Worm (Caenorhabditis elegans): ENCODE data around the gene fis-1.
A peak's percentile ranks its signal among the peaks of the same experiment; 100 is the strongest.

Gene fis-1

DNA sequence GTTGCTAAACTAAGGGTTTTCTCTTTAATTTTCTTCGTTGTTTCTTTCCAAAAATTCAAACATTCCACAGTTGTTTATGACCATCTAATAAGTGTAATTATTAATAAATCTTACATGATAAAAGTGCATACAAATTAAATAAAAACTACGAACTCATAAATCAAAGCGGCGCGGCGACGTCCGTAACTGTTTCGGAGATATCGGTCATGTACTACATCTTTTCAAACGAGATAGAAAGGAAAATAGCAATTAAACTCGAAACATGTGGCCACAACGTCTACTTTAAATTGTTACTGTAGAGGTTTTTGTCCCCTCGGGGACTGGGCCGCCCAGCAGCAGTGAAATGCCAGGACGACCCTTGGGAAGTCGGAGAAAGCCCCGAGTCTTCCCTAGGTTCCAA is 39.1 kb upstream of the fis-1 start (continued):
- TF ChIP-seq dmd-9 (GFP tag; IDR thresholded peaks at IDR 0.05) (no peak), T20F7.1 (GFP tag; optimal IDR thresholded peaks at IDR 0.05) (no peak), zag-1 (tag; optimal IDR thresholded peaks at IDR 0.05) (no peak), hif-1 (tag; optimal IDR thresholded peaks at IDR 0.05) (no peak), F44E2.7 (GFP tag; IDR thresholded peaks at IDR 0.05) (no peak)

DNA sequence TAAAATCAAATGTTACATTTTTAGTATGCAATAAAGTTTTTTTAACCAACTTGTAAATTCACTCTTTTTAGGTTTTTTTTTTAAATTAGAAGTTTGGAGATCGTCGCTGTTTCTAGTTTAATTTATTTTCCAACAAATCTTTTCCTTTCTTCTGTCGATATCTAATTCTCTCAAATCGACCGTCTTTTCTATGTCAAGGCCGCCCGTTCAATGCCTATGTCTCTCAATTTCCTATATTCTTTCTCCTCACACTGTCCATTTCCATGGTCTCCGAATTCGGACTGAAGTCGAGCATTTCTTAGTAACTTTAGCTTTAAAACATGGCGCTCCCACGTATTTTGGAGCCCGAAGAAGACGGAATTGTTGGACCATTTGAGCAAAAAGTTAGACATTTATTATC is 38.3 kb upstream of the fis-1 start, which contains the start of the genes T14B4.5 and T14B4.20:
T14B4.5 (plus strand) TSS at position 226 of the 400 bp plus-strand sequence.
T14B4.20 (plus strand) TSS at position 264 of the 400 bp plus-strand sequence.
- TF ChIP-seq lsy-2 (tag; optimal IDR thresholded peaks at IDR 0.05) (no peak), ceh-28 (tag; optimal IDR thresholded peaks at IDR 0.05) (no peak), nhr-28 (tag; optimal IDR thresholded peaks at IDR 0.05) (no peak), ceh-20 (GFP tag; IDR thresholded peaks at IDR 0.05) (no peak), D1046.2 (GFP tag; IDR thresholded peaks at IDR 0.05) (no peak), mdt-29 (GFP tag; IDR thresholded peaks at IDR 0.05) (no peak), php-3 (GFP tag; IDR thresholded peaks at IDR 0.05) (no peak), Y48G9A.11 (GFP tag; IDR thresholded peaks at IDR 0.05) (no peak), nhr-237 (tag; optimal IDR thresholded peaks at IDR 0.05) (no peak), zfp-3 (GFP tag; conservative IDR thresholded peaks at IDR 0.05) (no peak), dpl-1 (GFP tag; optimal IDR thresholded peaks at IDR 0.05) (no peak), lin-15B (tag; optimal IDR thresholded peaks at IDR 0.05) (no peak), duxl-1 (tag; optimal IDR thresholded peaks at IDR 0.05; ENCODE audit: poor library complexity) (no peak), lin-1 (GFP tag; IDR thresholded peaks at IDR 0.05) (no peak)

DNA sequence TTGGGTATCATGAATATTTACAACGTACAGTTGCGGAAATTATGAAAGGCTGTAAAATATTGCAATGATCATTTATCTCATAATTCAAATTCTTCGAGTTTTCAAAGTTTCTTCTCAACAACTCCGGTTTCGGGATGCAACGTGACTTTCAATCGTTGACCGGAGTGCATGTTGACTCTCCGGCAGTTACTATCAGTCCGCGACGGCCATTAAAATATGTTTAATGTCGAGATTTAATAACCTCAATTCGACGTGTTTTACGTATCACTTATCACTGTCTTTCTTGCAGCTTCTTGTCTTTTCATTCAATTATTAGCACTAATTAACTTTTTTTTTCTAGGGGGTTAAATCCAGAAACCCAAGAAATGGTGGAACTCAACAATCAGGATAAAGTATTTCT is 36.8 kb upstream of the fis-1 start, which contains the start of gene tsp-10:
tsp-10 (plus strand) TSS at position 366 of the 400 bp plus-strand sequence.
- TF ChIP-seq attf-4 (tag; optimal IDR thresholded peaks at IDR 0.05) (no peak), tag-97 (GFP tag; IDR thresholded peaks at IDR 0.05) (no peak), dve-1 (tag; optimal IDR thresholded peaks at IDR 0.05; ENCODE audit: insufficient read depth) (peak; percentile 30), daf-16 (GFP tag; optimal IDR thresholded peaks at IDR 0.05) (no peak), daf-16 (tag; optimal IDR thresholded peaks at IDR 0.05) (peak; percentile 65), vab-7 (GFP tag; IDR thresholded peaks at IDR 0.05) (no peak), zfp-2 (tag; optimal IDR thresholded peaks at IDR 0.05) (no peak), php-3 (GFP tag; IDR thresholded peaks at IDR 0.05) (0 out of 2 replicates have a peak, but pooled peaks have one; percentile 37), fos-1 (tag; optimal IDR thresholded peaks at IDR 0.05) (no peak), dmd-6 (GFP tag; IDR thresholded peaks at IDR 0.05) (no peak), nhr-28 (tag; optimal IDR thresholded peaks at IDR 0.05) (peak; percentile 4), lin-29 (GFP tag; IDR thresholded peaks at IDR 0.05) (no peak)

DNA sequence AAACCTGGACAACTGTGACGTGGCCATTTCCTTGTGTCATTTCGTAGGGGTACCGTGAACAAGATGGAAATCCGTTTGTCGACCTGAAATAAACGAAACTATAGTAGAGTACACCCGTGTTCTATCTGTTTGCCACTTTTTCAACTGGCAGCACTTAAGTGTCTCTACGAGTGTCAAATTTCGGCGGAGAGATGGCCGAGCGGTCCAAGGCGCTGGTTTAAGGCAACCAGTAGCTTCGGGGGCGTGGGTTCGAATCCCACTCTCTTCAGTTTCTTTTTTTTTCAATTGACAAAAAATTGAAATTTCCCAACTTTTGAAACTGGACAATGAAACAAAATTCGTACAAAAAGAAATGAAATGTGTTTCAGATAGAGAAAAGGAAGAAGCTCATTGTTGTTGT is 33.4 kb upstream of the fis-1 start:
- TF ChIP-seq dmd-6 (GFP tag; IDR thresholded peaks at IDR 0.05) (peak; percentile 43), nhr-111 (GFP tag; optimal IDR thresholded peaks at IDR 0.05) (no peak), vab-7 (GFP tag; IDR thresholded peaks at IDR 0.05) (peak; percentile 72; the same call in 1 of the 2 replicates), Y5F2A.4 (GFP tag; optimal IDR thresholded peaks at IDR 0.05) (no peak), F49E8.2 (tag; optimal IDR thresholded peaks at IDR 0.05; ENCODE audit: borderline replicate concordance) (no peak), nhr-10 (tag; optimal IDR thresholded peaks at IDR 0.05) (no peak), dve-1 (tag; optimal IDR thresholded peaks at IDR 0.05; ENCODE audit: insufficient read depth) (peak; percentile 16), F10B5.3 (tag; optimal IDR thresholded peaks at IDR 0.05) (no peak), lsy-2 (tag; optimal IDR thresholded peaks at IDR 0.05) (peak in 1 of 2 experiments; percentile 3), nhr-41 (GFP tag; IDR thresholded peaks at IDR 0.05) (peak; percentile 63; the same call in 1 of the 2 replicates), ceh-44 (GFP tag; IDR thresholded peaks at IDR 0.05) (0 out of 2 replicates have a peak, but pooled peaks have one; percentile 23), unc-130 (GFP tag; optimal IDR thresholded peaks at IDR 0.05) (peak; percentile 26), mxl-3 (GFP tag; optimal IDR thresholded peaks at IDR 0.05) (peak; percentile 27), nhr-42 (GFP tag; IDR thresholded peaks at IDR 0.05) (0 out of 2 replicates have a peak, but pooled peaks have one; percentile 18), F44E2.7 (GFP tag; IDR thresholded peaks at IDR 0.05) (no peak), ZK546.5 (tag; optimal IDR thresholded peaks at IDR 0.05) (no peak), madf-5 (GFP tag; IDR thresholded peaks at IDR 0.05) (0 out of 4 replicates have a peak, but pooled peaks of 1 of the 2 experiments have one; percentile 58), ctbp-1 (GFP tag; IDR thresholded peaks at IDR 0.05) (0 out of 2 replicates have a peak, but pooled peaks have one; percentile 38), daf-12 (tag; optimal IDR thresholded peaks at IDR 0.05) (no peak), mes-2 (tag; optimal IDR thresholded peaks at IDR 0.05; ENCODE audit: poor library complexity, severe bottlenecking) (peak; percentile 50), hif-1 (tag; optimal IDR thresholded peaks at IDR 0.05) (peak in 1 of 2 experiments; percentile 4), ceh-20 (GFP tag; IDR thresholded peaks at IDR 0.05) (0 out of 2 replicates have a peak, but pooled peaks have one; percentile 48), lin-39 (tag; optimal IDR thresholded peaks at IDR 0.05) (no peak)

Data from whole organism, L4 larva.